Fruit fly (Drosophila melanogaster) whole organism, pupa: Measurements from ENCODE around the gene CG7991.
A peak's percentile ranks its signal among the peaks of the same experiment; 100 is the strongest.

Experiments
- CG13204 ChIP-seq: fragments of 200-800 bp; sonication (Bioruptor generic); optimal IDR thresholded peaks from 2 replicates; lab custom pipeline; 2018; ENCODE audit warnings: missing biosample characterization, mild to moderate bottlenecking, missing genetic modification characterization, moderate library complexity
- CG14655 ChIP-seq: fragments of 200-800 bp; sonication (Bioruptor generic); optimal IDR thresholded peaks from 3 replicates; lab custom pipeline; 2017; ENCODE audit warnings: mild to moderate bottlenecking, missing biosample characterization, missing genetic modification reagents, missing genetic modification characterization
- CG15710 ChIP-seq: fragments of 200-800 bp; sonication (Bioruptor generic); optimal IDR thresholded peaks from 2 replicates; lab custom pipeline; 2018; ENCODE audit warnings: missing biosample characterization, mild to moderate bottlenecking, missing genetic modification characterization, moderate library complexity
- CG34367 ChIP-seq: fragments of 200-800 bp; sonication (Bioruptor generic); optimal IDR thresholded peaks from 2 replicates; lab custom pipeline; 2018; ENCODE audit warnings: missing biosample characterization, mild to moderate bottlenecking, missing genetic modification characterization
- CG4496 ChIP-seq: fragments of 200-800 bp; sonication (Bioruptor generic); IDR thresholded peaks from 3 replicates; pipeline ENCODE4 v1.3.6; 2022; ENCODE audit warnings: missing biosample characterization, missing genetic modification characterization
- CG9948 ChIP-seq: fragments of 200-800 bp; sonication (Bioruptor generic); optimal IDR thresholded peaks from 2 replicates; lab custom pipeline; 2018; ENCODE audit warnings: missing biosample characterization, mild to moderate bottlenecking, missing genetic modification characterization, moderate library complexity
- EcR ChIP-seq: fragments of 200-800 bp; sonication (Bioruptor generic); optimal IDR thresholded peaks from 3 replicates; lab custom pipeline; 2019; ENCODE audit warnings: missing biosample characterization, missing genetic modification characterization, mild to moderate bottlenecking, moderate library complexity, missing genetic modification reagents

DNA sequence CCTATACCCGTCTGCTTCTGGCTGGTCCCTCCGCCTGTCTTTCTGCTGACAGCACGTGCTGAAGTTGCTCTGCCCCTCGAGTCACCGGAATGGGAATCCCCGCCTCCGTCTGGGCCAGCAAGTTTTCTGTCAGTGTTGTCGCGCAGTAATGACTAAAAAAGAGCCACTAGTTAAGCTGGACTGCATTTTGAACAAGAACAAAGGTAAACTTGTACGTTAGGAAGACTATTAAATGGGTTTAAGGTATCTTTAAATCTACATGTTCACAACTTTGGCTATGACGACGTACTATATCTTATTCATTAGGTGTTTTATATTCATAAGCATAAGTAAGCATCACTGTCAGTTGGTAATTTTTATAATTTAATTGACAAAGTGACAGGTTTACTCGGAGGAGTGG, 4.9 kb downstream of the CG7991 start:
- TF ChIP-seq CG9948 (tag; lab: Kevin White, UChicago) (peak; percentile 28), CG15710 (peak; percentile 38), EcR (GFP tag; lab: Kevin White, UChicago) (peak; percentile 23), CG13204 (GFP tag; lab: Kevin White, UChicago) (no peak), CG4496 (GFP tag; lab: Robert Waterston, UW) (no peak), CG14655 (GFP tag; lab: Kevin White, UChicago) (peak; percentile 35), CG34367 (tag; lab: Kevin White, UChicago) (no peak)
